Worm (Caenorhabditis elegans) whole organism, mixed stage, embryonic: ENCODE results near the gene math-7.

Source experiments
- bed-3 ChIP-seq: fragments of 200-800 bp; sonication (Bioruptor generic); optimal IDR thresholded peaks from 3 replicates; lab custom pipeline; 2018; ENCODE audit warnings: mild to moderate bottlenecking, missing genetic modification characterization, moderate library complexity, missing compliant biosample characterization
- blmp-1 ChIP-seq: fragments of 150-350 bp; optimal IDR thresholded peaks from 2 replicates; lab custom pipeline; 2014; ENCODE audit warnings: missing biosample characterization, missing genetic modification characterization
- ceh-39 ChIP-seq: fragments of 150-350 bp; optimal IDR thresholded peaks from 2 replicates; lab custom pipeline; 2014; ENCODE audit warnings: missing biosample characterization, missing genetic modification characterization
- ceh-43 ChIP-seq: fragments of 200-800 bp; sonication (Bioruptor generic); optimal IDR thresholded peaks from 2 replicates; lab custom pipeline; 2018; ENCODE audit warnings: mild to moderate bottlenecking, missing genetic modification characterization, moderate library complexity, missing compliant biosample characterization
- ceh-83 ChIP-seq: fragments of 200-800 bp; sonication (Bioruptor generic); optimal IDR thresholded peaks from 2 replicates; lab custom pipeline; 2018; ENCODE audit warnings: mild to moderate bottlenecking, missing genetic modification characterization, missing compliant biosample characterization
- ces-1 ChIP-seq: fragments of 150-350 bp; optimal IDR thresholded peaks from 2 replicates; lab custom pipeline; 2014; ENCODE audit warnings: missing biosample characterization, missing genetic modification reagents, missing genetic modification characterization
- cnd-1 ChIP-seq: fragments of 200-800 bp; sonication (Bioruptor generic); optimal IDR thresholded peaks from 2 replicates; lab custom pipeline; 2018; ENCODE audit warnings: mild to moderate bottlenecking, missing genetic modification characterization, missing compliant biosample characterization
- drap-1 ChIP-seq: fragments of 200-800 bp; sonication (Bioruptor generic); optimal IDR thresholded peaks from 3 replicates; lab custom pipeline; 2018; ENCODE audit warnings: mild to moderate bottlenecking, missing genetic modification characterization, missing compliant biosample characterization
- elt-1 ChIP-seq: sonication (generic microtip); optimal IDR thresholded peaks from 2 replicates; lab custom pipeline; 2017; ENCODE audit warnings: missing genetic modification characterization, mild to moderate bottlenecking, missing compliant biosample characterization, antibody characterized with exemption, moderate library complexity, borderline replicate concordance; ENCODE audit not compliant: insufficient read depth
- elt-3 ChIP-seq: fragments of 150-350 bp; optimal IDR thresholded peaks from 2 replicates; lab custom pipeline; 2014; ENCODE audit warnings: missing biosample characterization, missing genetic modification characterization
- ham-2 ChIP-seq: fragments of 200-800 bp; sonication (Bioruptor generic); optimal IDR thresholded peaks from 2 replicates; lab custom pipeline; 2018; ENCODE audit warnings: mild to moderate bottlenecking, missing genetic modification characterization, missing compliant biosample characterization
- hlh-1 ChIP-seq: fragments of 150-350 bp; optimal IDR thresholded peaks from 2 replicates; lab custom pipeline; 2014; ENCODE audit warnings: missing biosample characterization, missing genetic modification reagents, missing genetic modification characterization
- lin-13 ChIP-seq: fragments of 150-350 bp; optimal IDR thresholded peaks from 2 replicates; lab custom pipeline; 2014; ENCODE audit warnings: missing biosample characterization, missing genetic modification characterization
- lin-32 ChIP-seq: fragments of 200-800 bp; sonication (Bioruptor generic); optimal IDR thresholded peaks from 2 replicates; lab custom pipeline; 2018; ENCODE audit warnings: mild to moderate bottlenecking, missing genetic modification characterization, missing compliant biosample characterization
- lsy-2 ChIP-seq: fragments of 150-350 bp; optimal IDR thresholded peaks from 2 replicates; lab custom pipeline; 2014; ENCODE audit warnings: missing biosample characterization, missing genetic modification characterization
- mab-5 ChIP-seq: fragments of 150-350 bp; optimal IDR thresholded peaks from 2 replicates; lab custom pipeline; 2014; ENCODE audit warnings: missing biosample characterization, missing genetic modification characterization
- mep-1 ChIP-seq: fragments of 150-350 bp; optimal IDR thresholded peaks from 2 replicates; lab custom pipeline; 2017; ENCODE audit warnings: missing biosample characterization, missing genetic modification reagents, missing genetic modification characterization, inconsistent platforms
- nhr-12 ChIP-seq: fragments of 150-350 bp; optimal IDR thresholded peaks from 2 replicates; lab custom pipeline; 2014; ENCODE audit warnings: missing biosample characterization, missing genetic modification characterization
- nhr-2 ChIP-seq: fragments of 150-350 bp; optimal IDR thresholded peaks from 2 replicates; lab custom pipeline; 2014; ENCODE audit warnings: missing biosample characterization, missing genetic modification characterization
- nhr-237 ChIP-seq: fragments of 150-350 bp; optimal IDR thresholded peaks from 2 replicates; lab custom pipeline; 2014; ENCODE audit warnings: missing biosample characterization, missing genetic modification characterization
- nhr-28 ChIP-seq: fragments of 150-350 bp; optimal IDR thresholded peaks from 2 replicates; lab custom pipeline; 2014; ENCODE audit warnings: missing biosample characterization, missing genetic modification characterization
- nhr-76 ChIP-seq: sonication (generic microtip); optimal IDR thresholded peaks from 2 replicates; lab custom pipeline; 2017; ENCODE audit warnings: missing biosample characterization, missing genetic modification characterization
- pha-4 ChIP-seq: fragments of 150-350 bp; optimal IDR thresholded peaks from 2 replicates; lab custom pipeline; 2018; ENCODE audit warnings: missing biosample characterization, missing genetic modification reagents, missing genetic modification characterization
- sem-2 ChIP-seq: fragments of 200-800 bp; sonication (Bioruptor generic); optimal IDR thresholded peaks from 2 replicates; lab custom pipeline; 2018; ENCODE audit warnings: mild to moderate bottlenecking, missing genetic modification characterization, missing compliant biosample characterization
- snpc-4 ChIP-seq: fragments of 150-350 bp; optimal IDR thresholded peaks from 2 replicates; lab custom pipeline; 2014; ENCODE audit warnings: missing biosample characterization, missing genetic modification characterization
- sptf-1 ChIP-seq: sonication (generic microtip); optimal IDR thresholded peaks from 2 replicates; lab custom pipeline; 2017; ENCODE audit warnings: mild to moderate bottlenecking, missing genetic modification characterization, moderate library complexity, missing compliant biosample characterization
- unc-120 ChIP-seq: sonication (generic microtip); optimal IDR thresholded peaks from 2 replicates; lab custom pipeline; 2017; ENCODE audit warnings: missing genetic modification characterization, missing compliant biosample characterization; ENCODE audit not compliant: poor library complexity, severe bottlenecking
- unc-39 ChIP-seq: fragments of 150-350 bp; optimal IDR thresholded peaks from 2 replicates; lab custom pipeline; 2014; ENCODE audit warnings: missing biosample characterization, missing genetic modification characterization
- unc-62 ChIP-seq: fragments of 150-350 bp; optimal IDR thresholded peaks from 2 replicates; lab custom pipeline; 2014; ENCODE audit warnings: missing biosample characterization, missing genetic modification reagents, missing genetic modification characterization
- zip-8 ChIP-seq: fragments of 150-350 bp; optimal IDR thresholded peaks from 2 replicates; lab custom pipeline; 2014; ENCODE audit warnings: missing biosample characterization, missing genetic modification characterization
- ztf-11 ChIP-seq: fragments of 150-350 bp; optimal IDR thresholded peaks from 2 replicates; lab custom pipeline; 2014; ENCODE audit warnings: missing biosample characterization, missing genetic modification characterization

Gene math-7

DNA sequence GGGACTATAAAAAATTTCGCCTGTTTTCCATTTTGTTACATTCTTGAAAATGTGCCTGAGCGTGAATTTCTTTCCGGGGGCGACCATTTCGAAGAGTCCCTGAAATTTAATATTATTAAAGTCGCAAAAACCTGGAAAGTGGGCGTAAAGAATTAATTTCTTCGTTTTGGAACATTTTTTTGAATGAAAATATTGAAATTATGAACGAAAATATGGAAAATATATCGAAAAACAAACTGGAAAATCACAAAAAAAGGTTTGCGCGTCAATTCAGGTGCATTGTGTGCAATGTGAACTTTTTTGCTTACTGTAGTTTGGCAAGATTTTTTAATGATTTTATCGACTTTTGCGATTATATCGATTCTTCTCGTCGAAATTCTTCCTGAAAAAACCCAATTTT, 34.7 kb upstream of the math-7 start, which contains the start of gene bath-7:
bath-7 (minus strand) TSS at position 101 of the 400 bp plus-strand sequence.
- no peak for TF ChIP-seq ceh-83
- TF ChIP-seq mep-1 (tag; lab: Kevin White, UChicago) = no peak
- no peak for TF ChIP-seq elt-1
- TF ChIP-seq nhr-2 = no peak
- TF ChIP-seq, all 35 proteins: peak for 0

DNA sequence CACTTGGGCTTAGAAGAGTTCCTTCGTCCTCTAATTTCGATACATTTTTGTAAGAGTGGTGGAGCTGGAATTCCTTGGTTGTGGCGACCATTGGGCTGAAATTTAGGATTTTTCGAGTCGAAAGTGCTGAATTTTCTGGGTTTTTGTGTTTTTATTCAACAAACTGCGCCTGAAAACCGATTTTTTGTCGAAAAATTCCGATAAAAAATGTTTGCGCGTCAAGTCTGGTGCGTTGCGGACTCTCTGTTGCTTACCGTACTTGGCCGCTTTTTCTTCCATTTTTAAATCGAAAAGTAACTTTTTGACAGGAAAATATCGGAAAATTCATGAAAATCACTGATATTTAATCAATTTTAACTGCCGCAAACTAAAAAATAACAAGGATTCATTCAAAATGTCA, 31.6 kb upstream of the math-7 start, which contains the start of gene bath-4:
bath-4 (minus strand) TSS at position 101 of the 400 bp plus-strand sequence.
- TF ChIP-seq cnd-1 (tag; lab: Kevin White, UChicago) = no peak
- TF ChIP-seq sem-2 (GFP tag; lab: Kevin White, UChicago) = no peak
- TF ChIP-seq zip-8 (tag; lab: Kevin White, UChicago) = no peak
- no peak for TF ChIP-seq mep-1 (tag; lab: Kevin White, UChicago)
- no peak for TF ChIP-seq unc-120 (tag; lab: Kevin White, UChicago)
- TF ChIP-seq nhr-12 (tag; lab: Kevin White, UChicago) = no peak
- no peak for TF ChIP-seq bed-3 (GFP tag; lab: Kevin White, UChicago)
- no peak for TF ChIP-seq hlh-1 (tag; lab: Kevin White, UChicago)
- TF ChIP-seq pha-4 (tag; lab: Kevin White, UChicago) = no peak
- no peak for TF ChIP-seq ceh-43 (GFP tag; lab: Kevin White, UChicago)
- no peak for TF ChIP-seq elt-1
- no peak for TF ChIP-seq ztf-11 (tag; lab: Kevin White, UChicago)
- no peak for TF ChIP-seq ceh-39

DNA sequence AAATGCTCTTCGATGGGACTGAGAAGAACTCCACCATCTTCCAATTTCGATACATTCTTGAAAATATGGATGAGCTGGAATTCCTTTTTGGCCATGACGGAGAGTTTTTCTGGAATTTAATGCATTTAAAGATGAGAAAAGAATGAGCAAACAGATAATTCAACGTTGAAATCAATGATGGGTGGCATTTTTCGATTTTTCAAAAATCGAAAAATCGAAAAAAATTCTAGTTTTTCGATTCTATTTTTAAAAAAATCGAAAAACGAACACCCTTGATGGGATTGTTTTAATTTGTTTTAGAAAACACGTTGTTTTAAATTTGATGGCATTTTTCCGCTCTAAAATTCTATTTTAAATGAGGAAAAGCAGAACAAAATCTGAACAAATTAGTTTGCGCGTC, 26.5 kb upstream of the math-7 start, which contains the start of gene math-31:
math-31 (minus strand) TSS at position 101 of the 400 bp plus-strand sequence.
- TF ChIP-seq blmp-1 (no peak), pha-4 (tag; lab: Kevin White, UChicago) (no peak), elt-3 (no peak), lin-32 (GFP tag; lab: Kevin White, UChicago) (no peak), unc-62 (GFP tag; lab: Kevin White, UChicago) (no peak), ces-1 (GFP tag; lab: Kevin White, UChicago) (no peak), snpc-4 (tag; lab: Kevin White, UChicago) (no peak), sem-2 (GFP tag; lab: Kevin White, UChicago) (no peak), unc-39 (tag; lab: Kevin White, UChicago) (no peak), sptf-1 (tag; lab: Kevin White, UChicago) (no peak)

DNA sequence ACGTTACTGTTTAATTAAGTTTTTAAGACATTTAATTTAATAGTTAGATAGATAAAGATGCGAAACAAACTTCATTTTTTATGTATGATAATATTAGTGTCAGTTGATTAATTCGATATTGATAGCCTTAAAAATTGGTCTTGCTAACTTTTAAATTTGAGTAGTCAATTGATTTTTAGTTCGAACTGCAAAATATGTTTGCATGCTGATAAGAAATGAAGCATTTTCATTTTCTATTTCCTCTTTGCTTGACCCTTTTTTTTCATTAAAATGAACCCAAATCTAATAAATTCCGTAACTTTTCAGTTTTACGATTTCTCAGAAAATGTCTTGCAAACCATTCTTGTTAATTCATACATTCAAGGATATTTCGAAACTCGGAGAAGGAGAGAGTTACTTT, 18.8 kb upstream of the math-7 start, which contains the start of gene math-22:
math-22 (plus strand) TSS at position 301 of the 400 bp plus-strand sequence.
- no peak for TF ChIP-seq elt-3
- no peak for TF ChIP-seq sem-2 (GFP tag; lab: Kevin White, UChicago)
- no peak for TF ChIP-seq ceh-43 (GFP tag; lab: Kevin White, UChicago)
- no peak for TF ChIP-seq mab-5 (tag; lab: Kevin White, UChicago)
- no peak for TF ChIP-seq lin-13 (tag; lab: Kevin White, UChicago)
- no peak for TF ChIP-seq bed-3 (GFP tag; lab: Kevin White, UChicago)
- TF ChIP-seq ces-1 (GFP tag; lab: Kevin White, UChicago) = no peak
- no peak for TF ChIP-seq nhr-237 (tag; lab: Kevin White, UChicago)
- no peak for TF ChIP-seq unc-39 (tag; lab: Kevin White, UChicago)
- TF ChIP-seq hlh-1 (tag; lab: Kevin White, UChicago) = no peak
- no peak for TF ChIP-seq drap-1
- TF ChIP-seq ham-2 = no peak

DNA sequence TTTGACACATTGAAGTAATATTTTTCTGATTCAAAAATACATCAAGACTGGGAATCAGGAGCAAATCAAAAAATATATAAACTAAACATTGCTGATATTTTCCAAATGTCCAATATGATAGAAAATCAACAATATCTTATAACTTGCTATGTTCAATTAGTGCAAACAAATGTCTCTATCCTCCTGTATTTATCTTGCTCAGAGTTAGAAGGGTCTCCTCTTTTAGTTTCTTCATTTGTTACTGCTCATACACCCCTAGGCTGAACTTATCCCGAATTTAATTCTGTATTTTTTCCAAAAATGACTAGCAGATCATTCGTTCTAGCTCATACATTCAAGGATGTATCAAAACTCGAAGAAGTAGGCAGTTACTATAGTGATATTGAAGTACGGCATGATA, 15.7 kb upstream of the math-7 start, which contains the start of gene math-23:
math-23 (plus strand) TSS at position 301 of the 400 bp plus-strand sequence.
- TF ChIP-seq nhr-76 (tag; lab: Kevin White, UChicago) = no peak
- no peak for TF ChIP-seq drap-1
- TF ChIP-seq lsy-2 (tag; lab: Kevin White, UChicago) = no peak
- no peak for TF ChIP-seq pha-4 (tag; lab: Kevin White, UChicago)
- no peak for TF ChIP-seq elt-3
- TF ChIP-seq ham-2 = no peak

DNA sequence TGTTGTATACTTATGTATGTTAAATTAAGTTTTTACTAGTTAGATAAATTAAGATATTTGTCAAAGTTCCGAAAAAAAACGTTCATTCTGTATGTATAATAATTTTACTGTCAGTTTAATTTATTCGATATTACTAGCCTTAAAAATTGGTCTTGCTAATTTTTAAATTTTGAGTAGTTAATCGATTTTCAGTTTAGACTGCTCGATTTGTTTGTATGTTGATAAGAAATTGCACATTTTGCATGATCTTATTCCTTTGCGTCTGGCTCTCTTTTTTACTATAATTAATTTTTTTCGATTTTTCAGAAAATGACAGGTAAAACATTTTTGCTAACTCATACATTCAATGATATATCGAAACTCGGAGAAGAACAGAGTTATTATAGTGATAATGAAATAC, 13.7 kb upstream of the math-7 start, which contains the start of gene math-24:
math-24 (plus strand) TSS at position 301 of the 400 bp plus-strand sequence.
- TF ChIP-seq unc-120 (tag; lab: Kevin White, UChicago) (no peak), ham-2 (no peak), ceh-83 (no peak), nhr-28 (no peak), zip-8 (tag; lab: Kevin White, UChicago) (no peak), drap-1 (no peak), bed-3 (GFP tag; lab: Kevin White, UChicago) (no peak), unc-39 (tag; lab: Kevin White, UChicago) (no peak)
